Fruit fly (Drosophila melanogaster) Kc167 (cell line): ENCODE results near the gene prtp.

Experiments used
- Myc ChIP-seq: fragments of >200 bp; optimal IDR thresholded peaks from 2 replicates; lab custom pipeline; 2017; ENCODE audit warnings: missing external identifiers
- Sin3A ChIP-seq: fragments of >200 bp; optimal IDR thresholded peaks from 2 replicates; lab custom pipeline; 2018; ENCODE audit warnings: missing external identifiers

DNA sequence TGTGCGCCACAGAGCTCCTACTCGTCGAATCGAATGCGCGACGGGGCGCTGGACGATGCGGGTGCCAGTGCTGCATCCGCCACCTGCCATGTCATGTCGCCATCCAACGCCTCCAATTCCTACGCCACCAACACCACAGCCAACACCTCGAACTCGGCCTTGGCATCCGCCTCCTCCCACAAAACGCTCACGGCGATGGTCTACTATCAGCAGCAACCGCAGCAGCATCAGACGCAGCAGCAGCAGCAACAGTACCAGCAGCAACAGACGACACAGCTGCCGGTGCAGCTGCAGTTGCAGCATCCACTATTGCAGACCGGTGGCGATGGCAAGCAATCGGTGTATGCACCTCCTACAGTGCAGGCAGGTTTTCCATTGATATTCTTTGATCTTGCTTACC is 15.8 kb upstream of the prtp start:
- no peak for TF ChIP-seq Myc (lab: Kevin White, UChicago)
- no peak for TF ChIP-seq Sin3A
